Worm (Caenorhabditis elegans): Measurements from ENCODE around the gene nhr-20.

The nhr-20 gene

ce11 chrIII:4240126-4240525, 7.1 kb upstream of the nhr-20 start:
- peak; percentile 77 for TF ChIP-seq elt-2 (tag; optimal IDR thresholded peaks at IDR 0.05)
- no peak for TF ChIP-seq mec-3 (tag; optimal IDR thresholded peaks at IDR 0.05; ENCODE audit: borderline replicate concordance)
- TF ChIP-seq pros-1 (tag; optimal IDR thresholded peaks at IDR 0.05), result no peak
- TF ChIP-seq zip-5 (tag; optimal IDR thresholded peaks at IDR 0.05), result no peak
- no peak for TF ChIP-seq fkh-10 (GFP tag; optimal IDR thresholded peaks at IDR 0.05)
- no peak for TF ChIP-seq hlh-30 (tag; optimal IDR thresholded peaks at IDR 0.05; ENCODE audit: insufficient read depth)
- TF ChIP-seq ceh-18 (tag; optimal IDR thresholded peaks at IDR 0.05), result no peak
- TF ChIP-seq pat-9 (tag; optimal IDR thresholded peaks at IDR 0.05), result no peak
- TF ChIP-seq unc-42 (tag; optimal IDR thresholded peaks at IDR 0.05), result no peak

- TF ChIP-seq dve-1 (tag; optimal IDR thresholded peaks at IDR 0.05) (peak; percentile 74), hlh-30 (tag; optimal IDR thresholded peaks at IDR 0.05; ENCODE audit: insufficient read depth) (peak; percentile 93), tbx-2 (tag; optimal IDR thresholded peaks at IDR 0.05) (peak; percentile 84), sox-4 (tag; optimal IDR thresholded peaks at IDR 0.05) (no peak), C38D4.7 (GFP tag; optimal IDR thresholded peaks at IDR 0.05) (no peak), nhr-232 (tag; optimal IDR thresholded peaks at IDR 0.05) (no peak), fkh-6 (tag; optimal IDR thresholded peaks at IDR 0.05) (no peak), ztf-16 (tag; optimal IDR thresholded peaks at IDR 0.05) (no peak), unc-86 (tag; optimal IDR thresholded peaks at IDR 0.05) (no peak), mec-3 (tag; optimal IDR thresholded peaks at IDR 0.05; ENCODE audit: borderline replicate concordance) (no peak), F13H6.1 (tag; optimal IDR thresholded peaks at IDR 0.05) (peak; percentile 74), pha-2 (tag; optimal IDR thresholded peaks at IDR 0.05) (no peak), ref-2 (tag; optimal IDR thresholded peaks at IDR 0.05) (peak; percentile 75), nfya-1 (tag; optimal IDR thresholded peaks at IDR 0.05) (peak; percentile 83), lim-6 (tag; optimal IDR thresholded peaks at IDR 0.05) (peak; percentile 27), ceh-19 (GFP tag; optimal IDR thresholded peaks at IDR 0.05) (peak; percentile 28), pha-4 (tag; optimal IDR thresholded peaks at IDR 0.05) (no peak), pros-1 (tag; optimal IDR thresholded peaks at IDR 0.05) (peak; percentile 76), rnt-1 (tag; optimal IDR thresholded peaks at IDR 0.05) (peak; percentile 92), pax-1 (tag; optimal IDR thresholded peaks at IDR 0.05) (no peak), elt-4 (tag; optimal IDR thresholded peaks at IDR 0.05) (no peak), ceh-31 (tag; optimal IDR thresholded peaks at IDR 0.05) (peak; percentile 80), nhr-11 (tag; optimal IDR thresholded peaks at IDR 0.05) (peak; percentile 91), C08G9.2 (tag; optimal IDR thresholded peaks at IDR 0.05) (peak; percentile 59), sdc-2 (tag; optimal IDR thresholded peaks at IDR 0.05) (peak; percentile 34), pat-9 (tag; optimal IDR thresholded peaks at IDR 0.05) (no peak), ceh-34 (tag; optimal IDR thresholded peaks at IDR 0.05) (peak; percentile 70), zip-5 (tag; optimal IDR thresholded peaks at IDR 0.05) (no peak), ceh-30 (tag; optimal IDR thresholded peaks at IDR 0.05) (peak; percentile 57), ttx-3 (tag; optimal IDR thresholded peaks at IDR 0.05) (no peak), ama-1 (optimal IDR thresholded peaks at IDR 0.05) (no peak), ceh-14 (tag; optimal IDR thresholded peaks at IDR 0.05) (peak; percentile 65), ets-4 (tag; optimal IDR thresholded peaks at IDR 0.05) (peak; percentile 28), syd-9 (tag; optimal IDR thresholded peaks at IDR 0.05) (peak; percentile 38), ceh-22 (tag; optimal IDR thresholded peaks at IDR 0.05) (peak; percentile 39), fkh-10 (GFP tag; optimal IDR thresholded peaks at IDR 0.05) (no peak), fax-1 (tag; optimal IDR thresholded peaks at IDR 0.05) (peak; percentile 1), eyg-1 (tag; optimal IDR thresholded peaks at IDR 0.05) (peak; percentile 11), ceh-18 (tag; optimal IDR thresholded peaks at IDR 0.05) (peak; percentile 93), tbx-7 (tag; optimal IDR thresholded peaks at IDR 0.05) (peak; percentile 5), dmd-4 (tag; optimal IDR thresholded peaks at IDR 0.05; ENCODE audit: borderline replicate concordance) (no peak), pqm-1 (tag; optimal IDR thresholded peaks at IDR 0.05) (peak; percentile 81), hlh-8 (tag; optimal IDR thresholded peaks at IDR 0.05) (peak; percentile 50), unc-55 (GFP tag; optimal IDR thresholded peaks at IDR 0.05) (peak; percentile 85), unc-42 (tag; optimal IDR thresholded peaks at IDR 0.05) (peak; percentile 59), npax-4 (tag; optimal IDR thresholded peaks at IDR 0.05) (no peak)
These were observed 4.6 kb upstream of the nhr-20 start for ce11 chrIII:4237660-4238059.

Data from whole organism, late embryonic.